Fruit fly (Drosophila melanogaster) whole organism, adult: ENCODE results near the gene crim.
A peak's percentile ranks its signal among the peaks of the same experiment; 100 is the strongest.

Experiments
- CG11617 ChIP-seq: fragments of 200-800 bp; sonication (Bioruptor generic); optimal IDR thresholded peaks from 2 replicates; lab custom pipeline; 2017; ENCODE audit warnings: mild to moderate bottlenecking, missing biosample characterization, missing genetic modification reagents, missing genetic modification characterization
- CG12768 ChIP-seq: fragments of 200-800 bp; sonication (Bioruptor generic); optimal IDR thresholded peaks from 2 replicates; lab custom pipeline; 2017; ENCODE audit warnings: missing biosample characterization, missing genetic modification characterization, mild to moderate bottlenecking, moderate library complexity, missing genetic modification reagents
- CG14711 ChIP-seq: fragments of 200-800 bp; sonication (Bioruptor generic); optimal IDR thresholded peaks from 2 replicates; lab custom pipeline; 2018; ENCODE audit warnings: missing biosample characterization, mild to moderate bottlenecking, missing genetic modification characterization, moderate library complexity
- CG1620 ChIP-seq: fragments of 200-800 bp; sonication (Bioruptor generic); optimal IDR thresholded peaks from 2 replicates; lab custom pipeline; 2016; ENCODE audit warnings: missing biosample characterization, missing genetic modification characterization
- CG33017 ChIP-seq: fragments of 200-800 bp; sonication (Bioruptor generic); optimal IDR thresholded peaks from 2 replicates; lab custom pipeline; 2018; ENCODE audit warnings: missing biosample characterization, mild to moderate bottlenecking, missing genetic modification characterization, moderate library complexity
- CG5204 ChIP-seq: fragments of 200-800 bp; sonication (Bioruptor generic); optimal IDR thresholded peaks from 2 replicates; lab custom pipeline; 2016; ENCODE audit warnings: missing biosample characterization, missing genetic modification characterization
- CG7045 ChIP-seq: fragments of 200-800 bp; sonication (Bioruptor generic); optimal IDR thresholded peaks from 2 replicates; lab custom pipeline; 2017; ENCODE audit warnings: missing biosample characterization, mild to moderate bottlenecking, missing genetic modification characterization
- CG7101 ChIP-seq: fragments of 200-800 bp; sonication (Bioruptor generic); optimal IDR thresholded peaks from 2 replicates; lab custom pipeline; 2018; ENCODE audit warnings: missing biosample characterization, mild to moderate bottlenecking, missing genetic modification characterization, moderate library complexity
- Clk ChIP-seq: fragments of 200-800 bp; sonication (Bioruptor generic); optimal IDR thresholded peaks from 2 replicates; lab custom pipeline; 2017; ENCODE audit warnings: missing biosample characterization, missing genetic modification characterization
- Crg-1 ChIP-seq: fragments of 200-800 bp; sonication (Bioruptor generic); optimal IDR thresholded peaks from 2 replicates; lab custom pipeline; 2016; ENCODE audit warnings: missing biosample characterization, missing genetic modification characterization
- Hr96 ChIP-seq: fragments of 200-800 bp; sonication (Bioruptor generic); optimal IDR thresholded peaks from 2 replicates; lab custom pipeline; 2016; ENCODE audit warnings: missing biosample characterization, missing genetic modification characterization
- Mnt ChIP-seq: fragments of 200-800 bp; sonication (Bioruptor generic); optimal IDR thresholded peaks from 2 replicates; lab custom pipeline; 2016; ENCODE audit warnings: missing biosample characterization, mild to moderate bottlenecking, missing genetic modification characterization
- bab1 ChIP-seq: fragments of 200-800 bp; sonication (Bioruptor generic); optimal IDR thresholded peaks from 3 replicates; lab custom pipeline; 2019; ENCODE audit warnings: missing biosample characterization, mild to moderate bottlenecking, missing genetic modification characterization, moderate library complexity
- cic ChIP-seq: fragments of 200-800 bp; sonication (Bioruptor generic); optimal IDR thresholded peaks from 2 replicates; lab custom pipeline; 2017; ENCODE audit warnings: missing biosample characterization, mild to moderate bottlenecking, missing genetic modification characterization, moderate library complexity
- cnc ChIP-seq, 2 experiments: fragments of >200 bp; optimal IDR thresholded peaks; 2 replicates each; lab custom pipeline; 2017
- kay ChIP-seq: fragments of 200-800 bp; sonication (Bioruptor generic); peaks from one replicate; lab custom pipeline; 2016; ENCODE audit warnings: missing biosample characterization, missing genetic modification characterization, borderline replicate concordance
- ovo ChIP-seq: fragments of 200-800 bp; sonication (Bioruptor generic); optimal IDR thresholded peaks from 2 replicates; lab custom pipeline; 2016; ENCODE audit warnings: missing biosample characterization, missing genetic modification characterization
- pad ChIP-seq: fragments of 200-800 bp; sonication (Bioruptor generic); optimal IDR thresholded peaks from 3 replicates; lab custom pipeline; 2017; ENCODE audit warnings: missing biosample characterization, missing genetic modification characterization, mild to moderate bottlenecking, moderate library complexity, missing genetic modification reagents
- tj ChIP-seq: fragments of 200-800 bp; sonication (Bioruptor generic); optimal IDR thresholded peaks from 3 replicates; lab custom pipeline; 2017; ENCODE audit warnings: missing biosample characterization, mild to moderate bottlenecking, missing genetic modification characterization, moderate library complexity
- toe ChIP-seq: fragments of 200-800 bp; sonication (Bioruptor generic); optimal IDR thresholded peaks from 2 replicates; lab custom pipeline; 2016; ENCODE audit warnings: missing biosample characterization, missing genetic modification characterization

crim gene

DNA sequence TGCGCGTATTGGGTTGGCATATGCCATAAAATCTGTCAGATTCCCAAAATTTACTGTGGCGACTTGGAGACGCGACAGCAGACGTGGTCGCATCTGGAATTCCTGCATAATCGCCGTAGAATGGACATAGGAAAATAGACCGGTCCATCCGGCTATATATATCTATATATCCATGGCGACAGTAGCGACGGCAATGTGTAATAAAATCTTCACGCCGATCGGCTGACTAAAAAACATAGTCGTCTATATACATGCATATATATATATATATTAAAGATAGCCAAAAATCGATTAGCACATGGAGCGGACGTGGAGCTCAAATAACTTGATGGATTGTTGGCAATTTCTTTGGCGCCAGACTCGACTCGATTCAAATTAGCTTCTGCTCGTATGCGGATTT is 6.8 kb upstream of the crim start:
- TF ChIP-seq Mnt (GFP tag; lab: Kevin White, UChicago) = no peak
- TF ChIP-seq CG12768 (GFP tag; lab: Kevin White, UChicago) = no peak
- no peak for TF ChIP-seq CG7101 (tag; lab: Kevin White, UChicago)
- TF ChIP-seq ovo (GFP tag; lab: Kevin White, UChicago) = no peak
- TF ChIP-seq CG1620 = no peak
- TF ChIP-seq CG5204 (GFP tag; lab: Kevin White, UChicago) = no peak
- TF ChIP-seq toe (GFP tag; lab: Kevin White, UChicago) = no peak
- TF ChIP-seq Clk (GFP tag; lab: Kevin White, UChicago) = no peak
- no peak for TF ChIP-seq kay (GFP tag; lab: Kevin White, UChicago)
- TF ChIP-seq Hr96 = no peak
- no peak for TF ChIP-seq CG7045 (GFP tag; lab: Kevin White, UChicago)

dm6 chr3L:11717300-11717699 is 6.1 kb upstream of the crim start:
- TF ChIP-seq Mnt (GFP tag; lab: Kevin White, UChicago) (no peak), bab1 (GFP tag; lab: Kevin White, UChicago) (no peak), CG5204 (GFP tag; lab: Kevin White, UChicago) (no peak)

dm6 chr3L:11716899-11717298 is 5.7 kb upstream of the crim start:
- TF ChIP-seq CG33017 (tag; lab: Kevin White, UChicago) (no peak), CG11617 (GFP tag; lab: Kevin White, UChicago) (no peak)

DNA sequence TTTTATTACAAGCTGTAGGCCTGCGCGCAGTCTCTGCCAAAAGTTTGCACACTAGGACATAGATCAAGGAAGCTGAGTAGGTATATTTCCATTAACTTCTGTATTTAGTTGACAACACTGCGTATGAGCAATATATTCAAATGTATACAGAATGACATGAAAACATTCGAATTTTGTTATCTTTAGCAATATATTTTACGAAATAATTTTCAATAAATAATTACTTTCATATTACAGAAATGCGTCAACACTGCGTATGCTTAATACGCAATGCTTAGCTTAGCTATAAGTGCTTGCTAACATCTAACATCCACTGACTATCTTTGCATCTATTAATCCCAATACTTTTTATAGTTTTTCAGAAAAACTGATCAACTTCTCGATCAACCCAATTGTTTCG is 5.2 kb upstream of the crim start:
- TF ChIP-seq pad (GFP tag; lab: Kevin White, UChicago) (no peak), cnc (optimal IDR thresholded peaks at IDR 0.05; lab: Kevin White, UChicago) (no peak), Mnt (GFP tag; lab: Kevin White, UChicago) (no peak), toe (GFP tag; lab: Kevin White, UChicago) (no peak), CG33017 (tag; lab: Kevin White, UChicago) (no peak), CG14711 (no peak), Hr96 (no peak), CG5204 (GFP tag; lab: Kevin White, UChicago) (no peak), CG12768 (GFP tag; lab: Kevin White, UChicago) (no peak), kay (GFP tag; lab: Kevin White, UChicago) (no peak), CG1620 (no peak), CG7101 (tag; lab: Kevin White, UChicago) (no peak), tj (GFP tag; lab: Kevin White, UChicago) (no peak)

DNA sequence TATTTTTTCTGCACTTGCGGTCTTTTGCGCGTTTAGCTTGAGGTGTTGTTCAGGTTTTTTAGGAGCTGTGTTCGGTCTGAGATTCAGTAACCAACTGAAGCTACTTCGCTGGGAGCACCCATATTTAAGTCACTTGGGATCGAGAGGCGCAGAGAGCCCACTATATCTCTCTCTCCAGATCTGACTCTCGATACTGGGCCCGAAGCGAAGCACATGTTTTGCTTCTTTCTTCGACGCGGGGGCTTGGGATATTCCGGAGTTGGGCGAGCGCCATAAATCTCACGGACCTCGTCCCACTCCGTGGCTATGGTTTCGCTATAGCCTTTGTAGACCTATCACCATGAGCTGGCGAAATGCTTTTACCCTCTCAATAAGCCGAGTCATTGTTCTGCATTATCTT is 4.0 kb upstream of the crim start, which contains the start of gene CG14132:
Gene CG14132 (minus strand): TSS at position 99 of the 400 bp plus-strand sequence.
- TF ChIP-seq CG12768 (GFP tag; lab: Kevin White, UChicago) (no peak), Crg-1 (GFP tag; lab: Kevin White, UChicago) (no peak), tj (GFP tag; lab: Kevin White, UChicago) (no peak), pad (GFP tag; lab: Kevin White, UChicago) (no peak), CG7045 (GFP tag; lab: Kevin White, UChicago) (no peak), bab1 (GFP tag; lab: Kevin White, UChicago) (no peak)

DNA sequence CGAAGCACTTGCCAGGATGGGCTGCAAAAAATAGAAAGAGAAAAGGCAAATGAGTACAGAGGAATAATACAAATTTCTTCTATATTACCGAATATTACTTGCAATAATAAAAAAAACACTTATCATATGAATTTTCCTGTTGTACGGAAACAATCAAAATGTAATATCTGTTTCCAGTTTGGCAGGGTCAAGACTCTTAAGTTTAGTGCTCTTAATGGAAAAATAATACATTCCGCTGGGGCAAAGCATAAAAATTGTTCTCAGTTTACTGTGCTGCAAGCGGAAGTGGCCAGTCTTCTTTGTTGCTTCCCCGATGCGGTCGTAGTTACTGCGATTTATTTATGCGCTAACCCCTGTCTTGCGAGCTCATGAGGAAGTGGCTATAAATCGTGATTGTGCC is 1.7 kb upstream of the crim start:
- no peak for TF ChIP-seq cic (GFP tag; lab: Kevin White, UChicago)
- TF ChIP-seq tj (GFP tag; lab: Kevin White, UChicago) = no peak
- TF ChIP-seq Hr96 = no peak
- TF ChIP-seq CG7045 (GFP tag; lab: Kevin White, UChicago) = no peak
- TF ChIP-seq bab1 (GFP tag; lab: Kevin White, UChicago) = no peak

- TF ChIP-seq CG33017 (tag; lab: Kevin White, UChicago) (no peak), Mnt (GFP tag; lab: Kevin White, UChicago) (no peak), toe (GFP tag; lab: Kevin White, UChicago) (no peak), ovo (GFP tag; lab: Kevin White, UChicago) (no peak), cic (GFP tag; lab: Kevin White, UChicago) (no peak), CG14711 (no peak), kay (GFP tag; lab: Kevin White, UChicago) (no peak)
Observed at dm6 chr3L:11711789-11712188, 603 bp upstream of the crim start.

- TF ChIP-seq toe (GFP tag; lab: Kevin White, UChicago) (no peak), Mnt (GFP tag; lab: Kevin White, UChicago) (peak; percentile 50), cnc (optimal IDR thresholded peaks at IDR 0.05; lab: Kevin White, UChicago) (no peak), CG7101 (tag; lab: Kevin White, UChicago) (no peak), Clk (GFP tag; lab: Kevin White, UChicago) (no peak), ovo (GFP tag; lab: Kevin White, UChicago) (no peak), Hr96 (peak; percentile 3), CG11617 (GFP tag; lab: Kevin White, UChicago) (no peak)
Observed at dm6 chr3L:11708633-11709116, 2.5 kb downstream of the crim start, which contains the start of the genes Ccdc56 and mtTFB1. Gene Ccdc56, plus strand, starts transcription at chr3L:11708979. Gene mtTFB1, plus strand, starts transcription at chr3L:11708979.
